Fruit fly (Drosophila melanogaster): ENCODE results near the gene Edem1.

Gene Edem1

DNA sequence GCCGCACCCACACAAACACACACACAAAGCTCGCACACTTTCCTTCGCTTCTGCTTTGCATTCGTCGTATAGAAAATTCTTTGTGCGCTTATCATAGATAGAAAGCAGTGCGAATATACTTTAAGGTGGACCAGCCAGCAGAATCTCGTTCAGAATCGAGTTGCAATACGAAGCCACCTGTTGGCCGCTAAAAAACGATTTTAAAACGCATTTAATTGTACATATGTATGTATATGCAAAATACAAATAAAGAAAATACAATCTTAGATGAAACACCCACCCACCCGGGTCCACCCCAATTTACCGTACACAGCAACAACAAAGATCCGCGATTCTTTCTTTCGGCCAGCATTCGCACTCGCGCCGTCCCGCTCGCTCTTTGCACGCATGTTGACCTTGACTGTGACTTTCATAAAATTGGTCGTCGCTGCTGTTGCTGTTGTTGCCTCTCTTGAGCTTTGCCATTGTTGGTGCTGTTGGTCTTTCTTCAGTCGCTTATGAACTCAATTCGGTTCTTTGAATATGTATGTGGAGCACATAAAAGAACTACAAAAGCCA lies 40.0 kb upstream of the Edem1 start (continued):
- TF ChIP-seq phol (tag; optimal IDR thresholded peaks at IDR 0.05): peak; percentile 23
- TF ChIP-seq zfh2 (GFP tag; optimal IDR thresholded peaks at IDR 0.05): peak; percentile 86
- peak; percentile 41 for TF ChIP-seq Chrac-16 (GFP tag; optimal IDR thresholded peaks at IDR 0.05)
- TF ChIP-seq CG7786 (GFP tag; optimal IDR thresholded peaks at IDR 0.05): peak; percentile 54
- peak; percentile 73; the same call in 2 of the 3 replicates for TF ChIP-seq Dbx (GFP tag; IDR thresholded peaks at IDR 0.05)
- no peak for TF ChIP-seq CG4854 (GFP tag; optimal IDR thresholded peaks at IDR 0.05)
- TF ChIP-seq CG2712 (tag; optimal IDR thresholded peaks at IDR 0.05): peak; percentile 49
- TF ChIP-seq CG13775 (GFP tag; optimal IDR thresholded peaks at IDR 0.05): peak; percentile 52
- no peak for TF ChIP-seq Eip74EF (GFP tag; optimal IDR thresholded peaks at IDR 0.05)
- TF ChIP-seq Hmr (GFP tag; optimal IDR thresholded peaks at IDR 0.05): peak; percentile 80
- peak; percentile 38; the same call in 1 of the 4 replicates for TF ChIP-seq Gug (GFP tag; IDR thresholded peaks at IDR 0.05)
- 0 out of 2 replicates have a peak, but pooled peaks have one; percentile 10 for TF ChIP-seq crol (GFP tag; IDR thresholded peaks at IDR 0.05)
- TF ChIP-seq CG11398 (GFP tag; optimal IDR thresholded peaks at IDR 0.05): no peak
- TF ChIP-seq fd96Cb (tag; optimal IDR thresholded peaks at IDR 0.05): peak; percentile 9
- peak; percentile 48 for TF ChIP-seq CG1603 (tag; optimal IDR thresholded peaks at IDR 0.05)
- peak; percentile 40 for TF ChIP-seq CG3995 (GFP tag; optimal IDR thresholded peaks at IDR 0.05)
- 0 out of 2 replicates have a peak, but pooled peaks have one; percentile 45 for TF ChIP-seq klu (GFP tag; IDR thresholded peaks at IDR 0.05)
- TF ChIP-seq CG18599 (GFP tag; optimal IDR thresholded peaks at IDR 0.05): peak; percentile 87
- TF ChIP-seq CkIIα-i1 (GFP tag; IDR thresholded peaks at IDR 0.05): no peak
- peak; percentile 60 for TF ChIP-seq CG30403 (GFP tag; optimal IDR thresholded peaks at IDR 0.05)
- TF ChIP-seq eve (GFP tag; optimal IDR thresholded peaks at IDR 0.05): no peak
- peak; percentile 50 for TF ChIP-seq Hand (GFP tag; optimal IDR thresholded peaks at IDR 0.05)
- peak; percentile 45 for TF ChIP-seq CoRest (tag; optimal IDR thresholded peaks at IDR 0.05)
- peak; percentile 12 for TF ChIP-seq bab2 (GFP tag; optimal IDR thresholded peaks at IDR 0.05)
- peak; percentile 84; the same call in 1 of the 2 replicates for TF ChIP-seq CG32532 (GFP tag; IDR thresholded peaks at IDR 0.05)
- TF ChIP-seq salm (tag; optimal IDR thresholded peaks at IDR 0.05): no peak
- TF ChIP-seq psq (GFP tag; optimal IDR thresholded peaks at IDR 0.05): no peak
- TF ChIP-seq CG2120 (GFP tag; optimal IDR thresholded peaks at IDR 0.05): peak; percentile 83
- peak; percentile 53; the same call in 1 of the 2 replicates for TF ChIP-seq CG11696 (GFP tag; IDR thresholded peaks at IDR 0.05)
- TF ChIP-seq CG11504 (tag; optimal IDR thresholded peaks at IDR 0.05): peak; percentile 22
- TF ChIP-seq CG15269 (tag; optimal IDR thresholded peaks at IDR 0.05): peak; percentile 54
- TF ChIP-seq tx (GFP tag; optimal IDR thresholded peaks at IDR 0.05): peak; percentile 11
- TF ChIP-seq CG7839 (tag; optimal IDR thresholded peaks at IDR 0.05): peak; percentile 50
- peak; percentile 80 for TF ChIP-seq Dip3 (GFP tag; optimal IDR thresholded peaks at IDR 0.05)
- TF ChIP-seq Sin3A (optimal IDR thresholded peaks at IDR 0.05): no peak
- TF ChIP-seq CG4424 (GFP tag; optimal IDR thresholded peaks at IDR 0.05): peak; percentile 11
- TF ChIP-seq lilli (GFP tag; optimal IDR thresholded peaks at IDR 0.05): peak; percentile 73
- TF ChIP-seq CG7987 (GFP tag; optimal IDR thresholded peaks at IDR 0.05): no peak
- TF ChIP-seq CG5180 (GFP tag; optimal IDR thresholded peaks at IDR 0.05): no peak
- TF ChIP-seq pho (GFP tag; optimal IDR thresholded peaks at IDR 0.05): peak; percentile 54
- peak; percentile 67 for TF ChIP-seq wdn (GFP tag; IDR thresholded peaks at IDR 0.05)
- TF ChIP-seq TFAM (GFP tag; optimal IDR thresholded peaks at IDR 0.05): no peak
- TF ChIP-seq MBD-R2 (GFP tag; IDR thresholded peaks at IDR 0.05): peak; percentile 44; the same call in 1 of the 2 replicates
- TF ChIP-seq CG7372 (GFP tag; IDR thresholded peaks at IDR 0.05): 0 out of 2 replicates have a peak, but pooled peaks have one; percentile 9
- no peak for TF ChIP-seq Camta (GFP tag; optimal IDR thresholded peaks at IDR 0.05)
- no peak for TF ChIP-seq CG33213 (GFP tag; optimal IDR thresholded peaks at IDR 0.05)
- TF ChIP-seq CG16863 (GFP tag; optimal IDR thresholded peaks at IDR 0.05): peak; percentile 3
- TF ChIP-seq dati (GFP tag; IDR thresholded peaks at IDR 0.05): no peak
- no peak for TF ChIP-seq corto (GFP tag; optimal IDR thresholded peaks at IDR 0.05)
- peak; percentile 45 for TF ChIP-seq CG10366 (GFP tag; IDR thresholded peaks at IDR 0.05)
- TF ChIP-seq Rfx (GFP tag; IDR thresholded peaks at IDR 0.05): peak; percentile 80
